Worm (Caenorhabditis elegans) whole organism, mixed stage, embryonic: ENCODE measurements around the gene tex-2.
A peak's percentile ranks its signal among the peaks of the same experiment; 100 is the strongest.
"Not testable (repeated sequence)": the region's sequence is repeated elsewhere in the genome, so short reads cannot be mapped to it uniquely, and the experiment has no call there.

Experiments used
- M03D4.4 ChIP-seq: sonication (generic microtip); optimal IDR thresholded peaks from 2 replicates; lab custom pipeline; 2017; ENCODE audit warnings: mild to moderate bottlenecking, missing genetic modification characterization, missing compliant biosample characterization
- bed-3 ChIP-seq: fragments of 200-800 bp; sonication (Bioruptor generic); optimal IDR thresholded peaks from 3 replicates; lab custom pipeline; 2018; ENCODE audit warnings: mild to moderate bottlenecking, missing genetic modification characterization, moderate library complexity, missing compliant biosample characterization
- blmp-1 ChIP-seq: fragments of 150-350 bp; optimal IDR thresholded peaks from 2 replicates; lab custom pipeline; 2014; ENCODE audit warnings: missing biosample characterization, missing genetic modification characterization
- ceh-39 ChIP-seq: fragments of 150-350 bp; optimal IDR thresholded peaks from 2 replicates; lab custom pipeline; 2014; ENCODE audit warnings: missing biosample characterization, missing genetic modification characterization
- ceh-43 ChIP-seq: fragments of 200-800 bp; sonication (Bioruptor generic); optimal IDR thresholded peaks from 2 replicates; lab custom pipeline; 2018; ENCODE audit warnings: mild to moderate bottlenecking, missing genetic modification characterization, moderate library complexity, missing compliant biosample characterization
- ceh-83 ChIP-seq: fragments of 200-800 bp; sonication (Bioruptor generic); optimal IDR thresholded peaks from 2 replicates; lab custom pipeline; 2018; ENCODE audit warnings: mild to moderate bottlenecking, missing genetic modification characterization, missing compliant biosample characterization
- ces-1 ChIP-seq: fragments of 150-350 bp; optimal IDR thresholded peaks from 2 replicates; lab custom pipeline; 2014; ENCODE audit warnings: missing biosample characterization, missing genetic modification reagents, missing genetic modification characterization
- cnd-1 ChIP-seq: fragments of 200-800 bp; sonication (Bioruptor generic); optimal IDR thresholded peaks from 2 replicates; lab custom pipeline; 2018; ENCODE audit warnings: mild to moderate bottlenecking, missing genetic modification characterization, missing compliant biosample characterization
- drap-1 ChIP-seq: fragments of 200-800 bp; sonication (Bioruptor generic); optimal IDR thresholded peaks from 3 replicates; lab custom pipeline; 2018; ENCODE audit warnings: mild to moderate bottlenecking, missing genetic modification characterization, missing compliant biosample characterization
- elt-3 ChIP-seq: fragments of 150-350 bp; optimal IDR thresholded peaks from 2 replicates; lab custom pipeline; 2014; ENCODE audit warnings: missing biosample characterization, missing genetic modification characterization
- flh-1 ChIP-seq: fragments of 200-800 bp; sonication (Bioruptor generic); optimal IDR thresholded peaks from 2 replicates; lab custom pipeline; 2018; ENCODE audit warnings: mild to moderate bottlenecking, missing genetic modification characterization, moderate library complexity, missing compliant biosample characterization
- ham-2 ChIP-seq: fragments of 200-800 bp; sonication (Bioruptor generic); optimal IDR thresholded peaks from 2 replicates; lab custom pipeline; 2018; ENCODE audit warnings: mild to moderate bottlenecking, missing genetic modification characterization, missing compliant biosample characterization
- hlh-1 ChIP-seq: fragments of 150-350 bp; optimal IDR thresholded peaks from 2 replicates; lab custom pipeline; 2014; ENCODE audit warnings: missing biosample characterization, missing genetic modification reagents, missing genetic modification characterization
- lin-13 ChIP-seq: fragments of 150-350 bp; optimal IDR thresholded peaks from 2 replicates; lab custom pipeline; 2014; ENCODE audit warnings: missing biosample characterization, missing genetic modification characterization
- mab-5 ChIP-seq: fragments of 150-350 bp; optimal IDR thresholded peaks from 2 replicates; lab custom pipeline; 2014; ENCODE audit warnings: missing biosample characterization, missing genetic modification characterization
- mep-1 ChIP-seq: fragments of 150-350 bp; optimal IDR thresholded peaks from 2 replicates; lab custom pipeline; 2017; ENCODE audit warnings: missing biosample characterization, missing genetic modification reagents, missing genetic modification characterization, inconsistent platforms
- mls-2 ChIP-seq: sonication (generic microtip); optimal IDR thresholded peaks from 2 replicates; lab custom pipeline; 2016; ENCODE audit warnings: mild to moderate bottlenecking, missing genetic modification characterization, moderate library complexity, missing compliant biosample characterization
- nhr-2 ChIP-seq: fragments of 150-350 bp; optimal IDR thresholded peaks from 2 replicates; lab custom pipeline; 2014; ENCODE audit warnings: missing biosample characterization, missing genetic modification characterization
- nhr-237 ChIP-seq: fragments of 150-350 bp; optimal IDR thresholded peaks from 2 replicates; lab custom pipeline; 2014; ENCODE audit warnings: missing biosample characterization, missing genetic modification characterization
- nhr-28 ChIP-seq: fragments of 150-350 bp; optimal IDR thresholded peaks from 2 replicates; lab custom pipeline; 2014; ENCODE audit warnings: missing biosample characterization, missing genetic modification characterization
- nhr-76 ChIP-seq: sonication (generic microtip); optimal IDR thresholded peaks from 2 replicates; lab custom pipeline; 2017; ENCODE audit warnings: missing biosample characterization, missing genetic modification characterization
- pha-4 ChIP-seq: fragments of 150-350 bp; optimal IDR thresholded peaks from 2 replicates; lab custom pipeline; 2018; ENCODE audit warnings: missing biosample characterization, missing genetic modification reagents, missing genetic modification characterization
- sem-2 ChIP-seq: fragments of 200-800 bp; sonication (Bioruptor generic); optimal IDR thresholded peaks from 2 replicates; lab custom pipeline; 2018; ENCODE audit warnings: mild to moderate bottlenecking, missing genetic modification characterization, missing compliant biosample characterization
- snpc-4 ChIP-seq: fragments of 150-350 bp; optimal IDR thresholded peaks from 2 replicates; lab custom pipeline; 2014; ENCODE audit warnings: missing biosample characterization, missing genetic modification characterization
- sptf-1 ChIP-seq: sonication (generic microtip); optimal IDR thresholded peaks from 2 replicates; lab custom pipeline; 2017; ENCODE audit warnings: mild to moderate bottlenecking, missing genetic modification characterization, moderate library complexity, missing compliant biosample characterization
- tbx-8 ChIP-seq: fragments of 200-800 bp; sonication (Bioruptor generic); optimal IDR thresholded peaks from 2 replicates; lab custom pipeline; 2018; ENCODE audit warnings: mild to moderate bottlenecking, missing genetic modification characterization, moderate library complexity, missing compliant biosample characterization
- unc-120 ChIP-seq: sonication (generic microtip); optimal IDR thresholded peaks from 2 replicates; lab custom pipeline; 2017; ENCODE audit warnings: missing genetic modification characterization, missing compliant biosample characterization; ENCODE audit not compliant: poor library complexity, severe bottlenecking
- unc-39 ChIP-seq: fragments of 150-350 bp; optimal IDR thresholded peaks from 2 replicates; lab custom pipeline; 2014; ENCODE audit warnings: missing biosample characterization, missing genetic modification characterization
- zip-8 ChIP-seq: fragments of 150-350 bp; optimal IDR thresholded peaks from 2 replicates; lab custom pipeline; 2014; ENCODE audit warnings: missing biosample characterization, missing genetic modification characterization
- ztf-11 ChIP-seq: fragments of 150-350 bp; optimal IDR thresholded peaks from 2 replicates; lab custom pipeline; 2014; ENCODE audit warnings: missing biosample characterization, missing genetic modification characterization

The tex-2 gene

DNA sequence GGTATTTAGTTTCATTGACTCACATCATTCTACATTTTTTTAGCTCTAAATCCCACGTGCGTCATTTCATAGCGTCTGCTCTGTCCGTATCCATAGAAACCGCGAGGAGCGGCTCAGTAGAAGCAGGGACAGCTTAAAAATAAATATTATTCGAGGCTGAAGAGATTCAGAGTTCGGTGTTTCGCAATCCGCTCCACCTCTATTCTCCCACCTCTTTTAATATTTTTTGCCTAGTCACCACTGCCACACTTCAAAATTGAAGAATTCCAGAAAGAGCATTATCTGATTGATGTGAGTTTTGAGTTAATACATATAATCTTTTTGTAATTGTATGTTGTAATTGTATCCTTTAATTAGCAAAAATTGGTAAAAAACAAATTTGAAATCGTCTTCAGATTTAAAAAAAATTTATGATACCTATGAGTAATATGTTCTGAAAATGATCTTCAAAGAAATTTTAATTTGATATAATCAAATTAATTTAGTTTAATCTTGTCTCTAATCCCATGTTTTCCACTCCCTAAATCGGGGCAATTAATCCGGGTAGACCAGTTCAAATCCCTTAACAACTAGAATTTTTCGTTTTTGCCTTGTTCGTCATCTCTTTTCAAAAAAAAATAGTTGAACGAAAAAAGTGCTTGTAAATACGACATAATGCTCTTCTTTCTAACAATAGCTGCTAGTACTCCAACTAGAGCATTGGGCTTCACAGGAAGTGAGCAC lies 16.2 kb upstream of the tex-2 start:
- TF ChIP-seq ceh-83 (GFP tag; lab: Kevin White, UChicago) (no peak), mep-1 (no peak), unc-39 (tag; lab: Kevin White, UChicago) (no peak), snpc-4 (tag; lab: Kevin White, UChicago) (no peak)

DNA sequence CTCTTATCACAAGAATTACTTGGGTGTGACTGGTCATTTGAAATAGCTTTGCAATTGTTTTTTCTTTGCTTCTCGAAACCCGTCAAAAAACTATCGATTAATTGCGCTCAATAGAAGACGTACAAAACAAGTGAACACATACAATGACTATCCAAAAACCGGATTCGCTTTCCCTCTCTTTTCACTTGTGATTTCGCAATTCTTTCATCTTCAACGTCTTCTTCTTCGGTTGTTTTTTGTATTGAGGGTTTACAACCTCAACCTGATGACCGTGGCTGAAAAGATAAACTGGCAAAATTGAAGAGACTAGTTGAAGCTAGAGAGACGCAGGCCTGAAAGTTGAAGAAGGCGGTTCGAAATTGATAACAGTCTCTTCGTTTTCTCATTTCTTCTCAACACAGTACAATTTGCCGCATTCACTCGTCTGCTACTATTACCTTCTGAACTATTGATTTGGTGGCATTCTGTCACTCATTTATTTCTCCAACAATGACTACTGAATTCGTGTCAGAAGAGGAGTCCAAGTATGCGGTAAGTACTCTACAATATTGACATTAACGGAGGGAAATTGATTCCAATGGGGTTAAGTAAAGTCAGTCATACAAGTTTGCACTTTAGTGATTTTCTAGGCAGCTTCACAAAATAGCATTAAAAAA lies 12.7 kb upstream of the tex-2 start:
- TF ChIP-seq tbx-8 (GFP tag; lab: Kevin White, UChicago) (no peak), nhr-237 (tag; lab: Kevin White, UChicago) (peak; percentile 30), mls-2 (no peak)

- TF ChIP-seq mls-2 (no peak), ztf-11 (no peak)
Measured at ce11 chrII:5884252-5884651, 10.8 kb upstream of the tex-2 start, which contains the start of gene rfip-1. rfip-1 (plus strand) TSS chrII:5884552.

DNA sequence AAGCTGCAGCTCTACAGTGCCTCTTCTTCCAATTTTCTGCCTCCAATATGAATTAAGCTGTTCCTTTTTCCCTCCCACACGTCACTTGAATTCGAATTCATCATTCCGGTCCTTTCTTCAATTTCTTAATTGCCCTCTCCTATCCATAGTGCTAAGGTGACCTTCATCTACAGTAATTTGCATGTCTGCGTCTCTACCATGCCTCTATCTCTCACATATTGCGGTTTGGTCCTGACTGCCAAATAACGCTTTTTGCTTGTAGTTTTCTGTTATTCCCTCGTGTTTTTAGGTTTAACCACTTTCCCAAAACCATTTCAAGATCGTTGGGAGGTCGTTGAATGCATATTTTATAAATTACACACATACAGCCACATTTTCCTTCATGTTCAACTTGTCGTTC lies 7.3 kb upstream of the tex-2 start:
- TF ChIP-seq nhr-76 (tag; lab: Kevin White, UChicago), result no peak
- no peak for TF ChIP-seq ceh-39 (tag; lab: Kevin White, UChicago)
- TF ChIP-seq bed-3, result no peak
- peak; percentile 23 for TF ChIP-seq mls-2

DNA sequence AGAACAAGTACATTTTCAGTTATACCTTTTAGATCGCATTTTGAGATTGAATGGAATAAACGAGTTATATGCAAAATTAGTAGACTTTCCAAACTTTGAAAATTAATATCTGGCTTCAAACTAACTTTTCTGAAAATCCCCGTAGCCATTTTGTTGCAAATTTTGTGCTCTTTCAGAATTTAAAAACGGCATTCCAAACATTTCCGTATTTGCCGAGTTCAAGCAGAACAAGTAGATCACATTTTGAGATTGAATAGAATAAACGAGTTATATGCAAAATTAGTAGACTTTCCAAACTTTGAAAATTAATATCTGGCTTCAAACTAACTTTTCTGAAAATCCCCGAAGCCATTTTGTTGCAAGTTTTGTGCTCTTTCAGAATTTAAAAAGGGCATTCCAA lies 3.1 kb upstream of the tex-2 start, which contains the start of gene F55C12.2:
Gene F55C12.2 (plus strand): TSS at position 301 of the 400 bp plus-strand sequence.
- TF ChIP-seq nhr-76 (tag; lab: Kevin White, UChicago); nhr-28; ceh-39 (tag; lab: Kevin White, UChicago): not testable (repeated sequence)

ce11 chrII:5876053-5876452 lies 2.6 kb upstream of the tex-2 start, which contains the start of gene F55C12.6:
F55C12.6 (minus strand) TSS chrII:5876153.
- TF ChIP-seq nhr-28, result no peak
- TF ChIP-seq ceh-43 (GFP tag; lab: Kevin White, UChicago), result no peak
- TF ChIP-seq zip-8 (tag; lab: Kevin White, UChicago), result no peak
- no peak for TF ChIP-seq pha-4 (tag; lab: Kevin White, UChicago)
- no peak for TF ChIP-seq ham-2 (GFP tag; lab: Kevin White, UChicago)
- no peak for TF ChIP-seq flh-1 (GFP tag; lab: Kevin White, UChicago)
- TF ChIP-seq mls-2, result no peak
- no peak for TF ChIP-seq drap-1
- TF ChIP-seq nhr-2 (tag; lab: Kevin White, UChicago), result no peak
- TF ChIP-seq M03D4.4 (tag; lab: Kevin White, UChicago), result no peak
- TF ChIP-seq sptf-1 (tag; lab: Kevin White, UChicago), result no peak
- no peak for TF ChIP-seq hlh-1
- no peak for TF ChIP-seq nhr-237 (tag; lab: Kevin White, UChicago)
- TF ChIP-seq mab-5, result no peak
- TF ChIP-seq lin-13 (tag; lab: Kevin White, UChicago), result no peak
- no peak for TF ChIP-seq sem-2
- TF ChIP-seq cnd-1 (tag; lab: Kevin White, UChicago), result no peak
- no peak for TF ChIP-seq blmp-1 (tag; lab: Kevin White, UChicago)

- TF ChIP-seq mab-5 (no peak), bed-3 (no peak), tbx-8 (GFP tag; lab: Kevin White, UChicago) (no peak), ceh-43 (GFP tag; lab: Kevin White, UChicago) (no peak), ceh-83 (GFP tag; lab: Kevin White, UChicago) (no peak), ces-1 (no peak), zip-8 (tag; lab: Kevin White, UChicago) (no peak), unc-120 (no peak), hlh-1 (no peak), mep-1 (no peak), elt-3 (tag; lab: Kevin White, UChicago) (no peak)
Measured at ce11 chrII:5874130-5874529, 716 bp upstream of the tex-2 start.
